Fruit fly (Drosophila melanogaster): ENCODE measurements around the gene x16.

Gene x16

DNA sequence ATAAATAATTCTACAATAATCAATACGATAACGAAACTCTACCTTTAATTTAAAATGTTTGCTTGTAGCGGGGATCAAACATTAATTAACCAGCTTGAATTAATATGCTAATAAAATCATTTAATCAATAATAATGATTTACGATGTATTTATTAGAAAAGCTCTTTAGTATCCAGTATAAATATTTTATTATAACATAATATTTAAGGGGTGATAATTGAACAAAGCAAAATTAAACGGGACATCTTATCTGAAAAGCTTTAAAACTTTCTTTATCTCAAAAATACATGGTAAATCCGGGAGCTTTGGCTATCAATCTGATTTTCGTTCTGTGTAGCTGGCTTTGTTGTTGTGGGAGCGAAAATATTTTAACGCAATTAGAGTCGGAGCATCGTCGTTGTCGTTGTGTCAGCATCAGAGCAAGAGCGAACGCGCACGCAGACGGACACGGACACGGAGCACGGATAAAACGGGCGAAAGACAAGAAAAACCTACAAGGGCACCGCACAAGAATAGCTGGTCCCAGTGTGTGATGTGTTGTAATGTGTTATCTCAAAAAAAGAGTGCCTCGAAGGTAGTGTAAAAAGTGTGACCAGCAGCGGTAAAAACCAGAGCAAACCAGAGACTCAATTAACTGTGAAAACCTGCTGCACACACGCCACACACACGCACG is 45.3 kb downstream of the x16 start, which contains the start of gene Nlg2 (continued):
- TF ChIP-seq Mes4 (GFP tag; optimal IDR thresholded peaks at IDR 0.05) (no peak), cwo (GFP tag; optimal IDR thresholded peaks at IDR 0.05) (peak; percentile 62), exex (tag; optimal IDR thresholded peaks at IDR 0.05) (peak; percentile 38), vvl (GFP tag; IDR thresholded peaks at IDR 0.05) (no peak), prd (optimal IDR thresholded peaks at IDR 0.05) (no peak), prd (GFP tag; IDR thresholded peaks at IDR 0.05) (0 out of 3 replicates have a peak, but pooled peaks have one; percentile 17), Med (GFP tag) (peak; percentile 31), bcd (GFP tag; optimal IDR thresholded peaks at IDR 0.05) (peak; percentile 62), CG1529 (GFP tag; optimal IDR thresholded peaks at IDR 0.05) (peak; percentile 34), CG18619 (GFP tag; optimal IDR thresholded peaks at IDR 0.05) (peak; percentile 77), fd3F (GFP tag; optimal IDR thresholded peaks at IDR 0.05) (peak; percentile 37), CG31365 (tag; optimal IDR thresholded peaks at IDR 0.05) (no peak), nerfin-1 (tag; optimal IDR thresholded peaks at IDR 0.05) (peak; percentile 43), gsb (GFP tag; IDR thresholded peaks at IDR 0.05) (no peak), Oli (tag; optimal IDR thresholded peaks at IDR 0.05) (peak; percentile 55), Fer1 (GFP tag; optimal IDR thresholded peaks at IDR 0.05) (peak; percentile 74), tx (GFP tag; optimal IDR thresholded peaks at IDR 0.05) (no peak), D19A (tag; optimal IDR thresholded peaks at IDR 0.05) (peak; percentile 54), lola (GFP tag; optimal IDR thresholded peaks at IDR 0.05) (no peak), C15 (GFP tag; IDR thresholded peaks at IDR 0.05) (no peak), CG18599 (GFP tag; optimal IDR thresholded peaks at IDR 0.05) (peak; percentile 80), CG12299 (tag; optimal IDR thresholded peaks at IDR 0.05) (peak; percentile 13), peb (GFP tag; IDR thresholded peaks at IDR 0.05) (no peak), Camta (GFP tag; optimal IDR thresholded peaks at IDR 0.05) (no peak), Aef1 (GFP tag; IDR thresholded peaks at IDR 0.05) (no peak), sug (tag; optimal IDR thresholded peaks at IDR 0.05) (peak; percentile 64), Deaf1 (tag; optimal IDR thresholded peaks at IDR 0.05) (peak; percentile 27), CG10267 (tag; optimal IDR thresholded peaks at IDR 0.05) (peak; percentile 42), inv (GFP tag; IDR thresholded peaks at IDR 0.05; ENCODE audit: partially characterized antibody) (no peak), ash1 (GFP tag; optimal IDR thresholded peaks at IDR 0.05) (no peak)

- TF ChIP-seq Deaf1 (tag; optimal IDR thresholded peaks at IDR 0.05) (peak; percentile 89), abd-A (tag; optimal IDR thresholded peaks at IDR 0.05) (peak; percentile 59), Trl (optimal IDR thresholded peaks at IDR 0.05) (peak in 1 of 2 experiments; percentile 65), Trl (GFP tag; optimal IDR thresholded peaks at IDR 0.05) (no peak), Elba2 (GFP tag; optimal IDR thresholded peaks at IDR 0.05) (no peak)
These were observed 46.0 kb downstream of the x16 start for dm6 chr2L:6874006-6874405.

dm6 chr2L:6870777-6871176 is 49.2 kb downstream of the x16 start:
- TF ChIP-seq Atf3 (GFP tag; optimal IDR thresholded peaks at IDR 0.05) (no peak), gsb-n (tag; optimal IDR thresholded peaks at IDR 0.05) (no peak), CkIIα-i1 (GFP tag; IDR thresholded peaks at IDR 0.05) (no peak), CG16815 (GFP tag; optimal IDR thresholded peaks at IDR 0.05) (no peak), wek (GFP tag; optimal IDR thresholded peaks at IDR 0.05) (no peak), hth (optimal IDR thresholded peaks at IDR 0.05) (no peak), NC2α (GFP tag; optimal IDR thresholded peaks at IDR 0.05) (no peak), gro (GFP tag; optimal IDR thresholded peaks at IDR 0.05) (no peak), Rfx (GFP tag; IDR thresholded peaks at IDR 0.05) (no peak), lab (GFP tag; optimal IDR thresholded peaks at IDR 0.05) (peak; percentile 75), CG6813 (GFP tag; optimal IDR thresholded peaks at IDR 0.05) (no peak), jing (GFP tag; optimal IDR thresholded peaks at IDR 0.05) (no peak), CG12299 (tag; optimal IDR thresholded peaks at IDR 0.05) (no peak), hb (GFP tag; IDR thresholded peaks at IDR 0.05; ENCODE audit: partially characterized antibody) (no peak), her (GFP tag; optimal IDR thresholded peaks at IDR 0.05) (no peak), CG2116 (GFP tag; optimal IDR thresholded peaks at IDR 0.05) (no peak), jumu (GFP tag; optimal IDR thresholded peaks at IDR 0.05) (no peak)

All from whole organism, embryonic.